Worm (Caenorhabditis elegans) whole organism, young adult: Measurements from ENCODE around the gene F20B10.3.

Experiments used
- B0336.3 ChIP-seq: fragments of 200-800 bp; sonication (Bioruptor generic); IDR thresholded peaks from 2 replicates; pipeline ENCODE4 v1.3.6; 2022; ENCODE audit warnings: missing genetic modification characterization, missing compliant biosample characterization
- D2030.7 ChIP-seq: fragments of 200-800 bp; sonication (Bioruptor generic); IDR thresholded peaks from 2 replicates; pipeline ENCODE4 v1.3.6; 2022; ENCODE audit warnings: missing genetic modification reagents, missing genetic modification characterization, missing compliant biosample characterization
- F23B12.7 ChIP-seq: sonication (generic microtip); optimal IDR thresholded peaks from 2 replicates; lab custom pipeline; 2017; ENCODE audit warnings: missing genetic modification characterization, mild to moderate bottlenecking, missing compliant biosample characterization, antibody characterized with exemption, moderate library complexity; ENCODE audit not compliant: insufficient read depth
- F33H1.4 ChIP-seq: fragments of 200-800 bp; sonication (Bioruptor generic); IDR thresholded peaks from 2 replicates; pipeline ENCODE4 v1.3.6; 2022; ENCODE audit warnings: missing genetic modification reagents, missing genetic modification characterization, missing compliant biosample characterization
- F37B4.10 ChIP-seq: fragments of 200-800 bp; sonication (Bioruptor generic); IDR thresholded peaks from 2 replicates; pipeline ENCODE4 v1.3.6; 2022; ENCODE audit warnings: missing genetic modification characterization, missing compliant biosample characterization
- F49E8.2 ChIP-seq: sonication (generic microtip); optimal IDR thresholded peaks from 3 replicates; lab custom pipeline; 2017; ENCODE audit warnings: missing genetic modification characterization, mild to moderate bottlenecking, missing compliant biosample characterization, antibody characterized with exemption, moderate library complexity; ENCODE audit not compliant: insufficient read depth
- F52B5.7 ChIP-seq: sonication (generic microtip); optimal IDR thresholded peaks from 2 replicates; lab custom pipeline; 2016; ENCODE audit warnings: mild to moderate bottlenecking, missing genetic modification characterization, missing compliant biosample characterization
- T07F8.4 ChIP-seq: sonication (generic microtip); optimal IDR thresholded peaks from 2 replicates; lab custom pipeline; 2016; ENCODE audit warnings: mild to moderate bottlenecking, missing genetic modification characterization, moderate library complexity, missing compliant biosample characterization
- Y53F4B.3 ChIP-seq: fragments of 200-800 bp; sonication (Bioruptor generic); IDR thresholded peaks from 2 replicates; pipeline ENCODE4 v1.3.6; 2022; ENCODE audit warnings: missing genetic modification reagents, missing genetic modification characterization, missing compliant biosample characterization
- attf-5 ChIP-seq: fragments of 200-800 bp; sonication (Bioruptor generic); optimal IDR thresholded peaks from 2 replicates; lab custom pipeline; 2018; ENCODE audit warnings: mild to moderate bottlenecking, missing genetic modification characterization, missing compliant biosample characterization
- cebp-1 ChIP-seq, 2 experiments: fragments of 200-800 bp in 1 of 2; sonication (Bioruptor generic) in 1 of 2; sonication (generic microtip) in 1 of 2; IDR thresholded peaks in 1 of 2; optimal IDR thresholded peaks in 1 of 2; 2 replicates each; pipeline versions ENCODE4 v1.3.6 to Lab custom; 2017 to 2022; ENCODE audit warnings: missing compliant biosample characterization in 2 of 2, missing genetic modification characterization in 2 of 2, mild to moderate bottlenecking in 1 of 2, missing genetic modification reagents in 1 of 2, moderate library complexity in 1 of 2
- cebp-2 ChIP-seq: fragments of 200-800 bp; sonication (Bioruptor generic); IDR thresholded peaks from 2 replicates; pipeline ENCODE4 v1.3.6; 2022; ENCODE audit warnings: missing genetic modification characterization, missing compliant biosample characterization
- chd-7 ChIP-seq: sonication (generic microtip); optimal IDR thresholded peaks from 2 replicates; lab custom pipeline; 2016; ENCODE audit warnings: mild to moderate bottlenecking, missing genetic modification characterization, moderate library complexity, missing compliant biosample characterization
- efl-1 ChIP-seq: fragments of 150-350 bp; optimal IDR thresholded peaks from 2 replicates; lab custom pipeline; 2014; ENCODE audit warnings: missing biosample characterization, missing genetic modification reagents, missing genetic modification characterization
- him-1 ChIP-seq: sonication (generic microtip); optimal IDR thresholded peaks from 2 replicates; lab custom pipeline; 2016; ENCODE audit warnings: missing genotype, missing genetic modification reagents, missing genetic modification characterization, missing compliant biosample characterization
- hlh-26 ChIP-seq: fragments of 200-800 bp; sonication (Bioruptor generic); conservative IDR thresholded peaks from 2 replicates; pipeline ENCODE4 v1.3.6; 2022; ENCODE audit warnings: missing genetic modification reagents, missing genetic modification characterization, missing compliant biosample characterization
- hmg-1.2 ChIP-seq: fragments of 200-800 bp; sonication (Bioruptor generic); IDR thresholded peaks from 2 replicates; pipeline ENCODE4 v1.3.6; 2022; ENCODE audit warnings: missing genetic modification reagents, missing genetic modification characterization, missing compliant biosample characterization
- let-526 ChIP-seq: fragments of 200-800 bp; sonication (Bioruptor generic); IDR thresholded peaks from 2 replicates; pipeline ENCODE4 v1.3.6; 2022; ENCODE audit warnings: missing genetic modification reagents, missing genetic modification characterization, missing compliant biosample characterization
- let-607 ChIP-seq, 2 experiments: fragments of 200-800 bp in 1 of 2; sonication (Bioruptor generic) in 1 of 2; sonication (generic microtip) in 1 of 2; optimal IDR thresholded peaks; 2 replicates each; lab custom pipeline; 2016 to 2018; ENCODE audit warnings: mild to moderate bottlenecking in 2 of 2, missing compliant biosample characterization in 2 of 2, missing genetic modification characterization in 2 of 2, moderate library complexity in 2 of 2, missing genotype in 1 of 2
- lin-40 ChIP-seq: sonication (generic microtip); optimal IDR thresholded peaks from 2 replicates; lab custom pipeline; 2016; ENCODE audit warnings: missing genetic modification characterization, mild to moderate bottlenecking, missing compliant biosample characterization, missing genotype, missing genetic modification reagents
- lsl-1 ChIP-seq: fragments of 200-800 bp; sonication (Bioruptor generic); optimal IDR thresholded peaks from 2 replicates; lab custom pipeline; 2018; ENCODE audit warnings: mild to moderate bottlenecking, missing genetic modification characterization, moderate library complexity, missing compliant biosample characterization
- madf-6 ChIP-seq: fragments of 200-800 bp; sonication (Bioruptor generic); IDR thresholded peaks from 2 replicates; pipeline ENCODE4 v1.3.6; 2022; ENCODE audit warnings: missing genetic modification reagents, missing genetic modification characterization, missing compliant biosample characterization
- madf-8 ChIP-seq: fragments of 200-800 bp; sonication (Bioruptor generic); conservative IDR thresholded peaks from 2 replicates; pipeline ENCODE4 v1.3.6; 2022; ENCODE audit warnings: missing genetic modification reagents, missing genetic modification characterization, missing compliant biosample characterization
- nhr-120 ChIP-seq: fragments of 200-800 bp; sonication (Bioruptor generic); IDR thresholded peaks from 2 replicates; pipeline ENCODE4 v1.3.6; 2022; ENCODE audit warnings: missing genetic modification characterization, missing compliant biosample characterization
- sdz-38 ChIP-seq: sonication (generic microtip); optimal IDR thresholded peaks from 2 replicates; lab custom pipeline; 2016; ENCODE audit warnings: missing genotype, missing genetic modification characterization, missing compliant biosample characterization
- sptf-2 ChIP-seq: fragments of 200-800 bp; sonication (Bioruptor generic); optimal IDR thresholded peaks from 2 replicates; lab custom pipeline; 2018; ENCODE audit warnings: mild to moderate bottlenecking, missing genetic modification characterization, missing compliant biosample characterization
- tbx-9 ChIP-seq: sonication (generic microtip); optimal IDR thresholded peaks from 2 replicates; lab custom pipeline; 2016; ENCODE audit warnings: borderline replicate concordance, missing genetic modification characterization, inconsistent platforms, missing compliant biosample characterization
- xnd-1 ChIP-seq: sonication (generic microtip); optimal IDR thresholded peaks from 2 replicates; lab custom pipeline; 2016; ENCODE audit warnings: missing genotype, missing genetic modification reagents, missing genetic modification characterization, missing compliant biosample characterization
- ztf-26 ChIP-seq: sonication (generic microtip); optimal IDR thresholded peaks from 2 replicates; lab custom pipeline; 2017; ENCODE audit warnings: missing genetic modification characterization, missing compliant biosample characterization

Gene F20B10.3

DNA sequence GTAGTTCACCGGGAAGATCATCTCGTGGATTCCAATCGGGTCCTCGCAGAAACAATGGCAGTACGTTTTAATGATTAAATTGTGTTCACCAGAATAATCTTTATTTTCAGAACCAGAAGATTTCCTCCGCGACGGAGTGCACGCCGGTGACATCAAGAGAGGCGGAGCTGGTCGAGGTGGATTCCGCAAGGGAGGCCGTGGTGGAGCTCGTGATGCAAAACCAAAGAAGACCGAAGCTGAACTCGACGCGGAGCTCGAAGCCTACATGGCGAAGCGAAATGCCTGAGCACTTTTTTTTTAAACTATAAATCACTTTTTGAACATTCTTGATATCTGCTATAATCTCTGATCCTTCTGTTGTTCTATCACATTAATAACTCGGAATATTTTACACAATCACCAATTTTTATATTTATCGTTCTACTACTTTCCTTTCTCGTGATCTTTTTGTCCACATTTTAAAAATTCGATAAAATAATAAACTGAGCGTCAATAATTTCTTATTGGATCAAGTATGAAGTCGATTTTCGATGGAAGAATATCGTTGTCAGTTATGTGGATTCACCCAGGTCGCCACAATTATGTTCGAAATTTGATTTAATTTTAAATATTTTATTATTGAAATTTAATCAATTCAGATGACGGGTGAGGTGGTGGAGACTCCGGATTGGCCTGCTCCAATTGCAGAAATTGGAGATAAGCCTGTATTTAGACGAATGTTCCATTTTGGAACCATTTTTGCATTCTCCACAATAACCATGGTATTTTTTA is 43.5 kb upstream of the F20B10.3 start, which contains the start of gene dhhc-6 (continued):
- TF ChIP-seq let-526 (GFP tag; lab: Robert Waterston, UW) (no peak), B0336.3 (GFP tag; lab: Robert Waterston, UW) (no peak; the same call in 1 of the 2 replicates), cebp-1 (GFP tag; IDR thresholded peaks at IDR 0.05; lab: Robert Waterston, UW) (no peak), cebp-1 (tag; optimal IDR thresholded peaks at IDR 0.05; lab: Kevin White, UChicago) (peak; percentile 6), F23B12.7 (tag; lab: Kevin White, UChicago) (no peak), ztf-26 (tag; lab: Kevin White, UChicago) (no peak), attf-5 (GFP tag; lab: Kevin White, UChicago) (no peak), chd-7 (tag; lab: Kevin White, UChicago) (no peak), F37B4.10 (GFP tag; lab: Robert Waterston, UW) (no peak), madf-8 (GFP tag; lab: Robert Waterston, UW) (no peak), hlh-26 (GFP tag; lab: Robert Waterston, UW) (no peak)

DNA sequence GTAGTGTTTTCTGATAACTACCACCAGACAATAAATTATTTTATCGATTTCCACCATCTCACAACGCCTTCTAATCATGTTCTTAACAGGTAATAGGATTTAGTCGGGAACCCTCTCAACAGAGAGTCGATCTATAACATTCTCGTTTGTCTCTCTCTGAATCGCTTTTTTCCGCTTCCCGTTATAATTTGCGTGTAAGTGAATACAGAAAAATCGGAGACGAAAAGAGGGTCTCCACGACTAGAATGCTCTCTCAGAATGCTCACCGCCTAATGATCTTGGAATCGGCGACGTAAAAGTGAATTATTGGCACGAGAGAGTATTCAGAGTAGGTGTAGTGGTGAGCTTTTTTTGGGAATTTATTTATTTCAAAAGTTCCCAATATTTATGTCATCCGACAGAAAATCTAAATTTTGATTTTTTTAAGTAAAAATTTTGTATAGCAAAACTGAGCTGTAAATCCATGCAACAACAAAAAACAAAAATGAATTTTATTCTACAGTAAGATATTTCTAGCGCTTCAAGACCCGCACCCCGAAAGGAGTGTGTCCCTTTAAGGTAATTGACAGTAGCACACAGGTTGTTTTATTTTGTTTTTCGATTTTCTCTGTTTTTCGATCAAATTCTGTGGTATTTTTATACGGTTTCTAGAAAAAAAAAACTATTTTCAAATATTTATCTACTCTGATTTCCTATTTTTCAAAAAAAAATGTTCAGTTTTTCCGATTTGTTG is 41.1 kb upstream of the F20B10.3 start:
- TF ChIP-seq lsl-1 (GFP tag; lab: Kevin White, UChicago) (peak; percentile 90), Y53F4B.3 (GFP tag; lab: Robert Waterston, UW) (no peak), F49E8.2 (tag; lab: Kevin White, UChicago) (peak; percentile 18), sdz-38 (tag; lab: Kevin White, UChicago) (no peak), D2030.7 (GFP tag; lab: Robert Waterston, UW) (peak; percentile 33; the same call in 1 of the 2 replicates), xnd-1 (tag; lab: Kevin White, UChicago) (peak; percentile 67), hmg-1.2 (GFP tag; lab: Robert Waterston, UW) (no peak), efl-1 (GFP tag; lab: Kevin White, UChicago) (no peak), F33H1.4 (GFP tag; lab: Robert Waterston, UW) (peak; percentile 83), madf-8 (GFP tag; lab: Robert Waterston, UW) (peak; percentile 43; the same call in 1 of the 2 replicates), tbx-9 (tag; lab: Kevin White, UChicago) (no peak), madf-6 (peak; percentile 74), let-607 (tag; optimal IDR thresholded peaks at IDR 0.05; lab: Kevin White, UChicago) (no peak), him-1 (tag; lab: Kevin White, UChicago) (peak; percentile 30), lin-40 (tag; lab: Kevin White, UChicago) (no peak), F52B5.7 (tag; lab: Kevin White, UChicago) (no peak)

DNA sequence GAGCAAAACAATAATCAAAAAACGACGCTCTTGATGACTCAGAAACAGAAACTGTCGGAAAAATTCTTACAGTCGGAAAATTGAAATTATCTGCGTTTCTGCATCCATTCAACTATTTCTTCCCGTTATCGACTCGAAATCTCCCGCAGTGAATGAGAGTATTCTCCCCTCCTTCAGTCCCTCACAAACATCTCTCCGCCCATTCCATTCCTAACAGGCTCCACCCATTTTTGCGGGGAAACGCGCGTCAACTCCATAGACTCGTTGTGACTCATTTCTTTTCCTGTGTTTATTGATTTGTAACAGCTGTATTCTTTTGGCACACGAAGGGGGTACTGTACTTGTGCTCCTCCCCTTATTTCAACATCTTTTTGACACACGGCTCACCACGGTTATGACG is 40.2 kb upstream of the F20B10.3 start:
- TF ChIP-seq sdz-38 (tag; lab: Kevin White, UChicago) (no peak), cebp-1 (GFP tag; IDR thresholded peaks at IDR 0.05; lab: Robert Waterston, UW) (0 out of 2 replicates have a peak, but pooled peaks have one; percentile 24), cebp-1 (tag; optimal IDR thresholded peaks at IDR 0.05; lab: Kevin White, UChicago) (peak; percentile 59), cebp-2 (GFP tag; lab: Robert Waterston, UW) (0 out of 2 replicates have a peak, but pooled peaks have one; percentile 41), T07F8.4 (tag; lab: Kevin White, UChicago) (no peak), sptf-2 (GFP tag; lab: Kevin White, UChicago) (no peak), nhr-120 (GFP tag; lab: Robert Waterston, UW) (no peak)
